Worm (Caenorhabditis elegans) whole organism, L3 larva: ENCODE results near the gene nsy-1.

Source experiments
- ama-1 ChIP-seq: fragments of 150-350 bp; optimal IDR thresholded peaks from 2 replicates; lab custom pipeline; 2018
- egl-5 ChIP-seq: fragments of 150-350 bp; optimal IDR thresholded peaks from 2 replicates; lab custom pipeline; 2017; ENCODE audit warnings: missing biosample characterization, missing genetic modification reagents, missing genetic modification characterization, inconsistent platforms
- elt-3 ChIP-seq, 3 experiments: fragments of 150-350 bp in 1 of 3; sonication (generic microtip) in 2 of 3; optimal IDR thresholded peaks; 2 replicates in 2 of 3; 4 replicates in 1 of 3; lab custom pipeline; 2014 to 2017; ENCODE audit warnings: missing biosample characterization in 3 of 3, missing genetic modification characterization in 3 of 3
- lin-15B ChIP-seq: fragments of 150-350 bp; optimal IDR thresholded peaks from 2 replicates; lab custom pipeline; 2014; ENCODE audit warnings: missing biosample characterization, missing genetic modification characterization
- nfya-1 ChIP-seq: sonication (generic microtip); optimal IDR thresholded peaks from 2 replicates; lab custom pipeline; 2017; ENCODE audit warnings: missing genetic modification characterization, mild to moderate bottlenecking, missing compliant biosample characterization, antibody characterized with exemption, moderate library complexity; ENCODE audit not compliant: insufficient read depth
- nhr-12 ChIP-seq: fragments of 150-350 bp; optimal IDR thresholded peaks from 2 replicates; lab custom pipeline; 2014; ENCODE audit warnings: missing biosample characterization, missing genetic modification characterization
- nhr-23 ChIP-seq: fragments of 150-350 bp; optimal IDR thresholded peaks from 2 replicates; lab custom pipeline; 2014; ENCODE audit warnings: missing biosample characterization, missing genetic modification reagents, missing genetic modification characterization
- nhr-237 ChIP-seq: fragments of 150-350 bp; optimal IDR thresholded peaks from 2 replicates; lab custom pipeline; 2014; ENCODE audit warnings: missing biosample characterization, missing genetic modification characterization
- nhr-76 ChIP-seq: fragments of 150-350 bp; sonication (generic microtip); optimal IDR thresholded peaks from 5 replicates; lab custom pipeline; 2014; ENCODE audit warnings: missing biosample characterization, missing genetic modification characterization
- pha-4 ChIP-seq: fragments of 150-350 bp; optimal IDR thresholded peaks from 2 replicates; lab custom pipeline; 2014; ENCODE audit warnings: missing biosample characterization, missing genetic modification reagents, missing genetic modification characterization
- snpc-4 ChIP-seq: fragments of 150-350 bp; optimal IDR thresholded peaks from 2 replicates; lab custom pipeline; 2014; ENCODE audit warnings: missing biosample characterization, missing genetic modification characterization
- tbx-2 ChIP-seq: sonication (generic microtip); optimal IDR thresholded peaks from 2 replicates; lab custom pipeline; 2016; ENCODE audit warnings: mild to moderate bottlenecking, missing genetic modification characterization, missing compliant biosample characterization
- unc-62 ChIP-seq: fragments of 150-350 bp; sonication (generic microtip); optimal IDR thresholded peaks from 4 replicates; lab custom pipeline; 2014; ENCODE audit warnings: missing biosample characterization, missing genetic modification reagents, missing genetic modification characterization

DNA sequence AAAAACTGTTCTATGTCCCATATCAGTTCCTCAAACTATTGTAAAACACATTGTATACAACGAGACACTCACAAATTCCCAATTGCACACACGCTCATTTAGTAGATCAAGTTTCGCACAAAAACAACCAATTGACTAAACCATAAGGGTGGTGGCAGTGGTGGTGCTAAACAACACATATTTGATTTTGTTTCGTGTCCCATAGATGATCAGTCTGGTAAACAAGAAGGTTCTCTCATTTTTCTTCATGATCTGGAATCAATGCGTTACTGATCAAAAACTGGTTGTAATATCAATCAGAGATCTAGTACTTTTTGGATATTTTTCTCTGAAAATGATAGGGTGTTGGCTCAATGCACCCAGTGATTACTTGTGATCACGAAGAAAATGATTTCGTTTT is 4.0 kb upstream of the nsy-1 start:
- TF ChIP-seq nhr-76, result no peak
- no peak for TF ChIP-seq elt-3 (tag; optimal IDR thresholded peaks at IDR 0.05; lab: Kevin White, UChicago)
- TF ChIP-seq nfya-1, result no peak
- no peak for TF ChIP-seq pha-4
- TF ChIP-seq snpc-4 (tag; lab: Kevin White, UChicago), result no peak
- no peak for TF ChIP-seq nhr-23
- no peak for TF ChIP-seq tbx-2 (tag; lab: Kevin White, UChicago)
- TF ChIP-seq ama-1, result no peak
- no peak for TF ChIP-seq nhr-12 (tag; lab: Kevin White, UChicago)
- no peak for TF ChIP-seq nhr-237 (tag; lab: Kevin White, UChicago)
- TF ChIP-seq egl-5 (tag; lab: Kevin White, UChicago), result no peak
- TF ChIP-seq lin-15B, result no peak
- no peak for TF ChIP-seq unc-62 (GFP tag; lab: Kevin White, UChicago)
